Fruit fly (Drosophila melanogaster) whole organism, embryonic: Measurements from ENCODE around the gene dbe.

Experiments used
- Atf-2 ChIP-seq: fragments of 200-800 bp; sonication (Bioruptor generic); optimal IDR thresholded peaks from 2 replicates; lab custom pipeline; 2016; ENCODE audit warnings: missing biosample characterization, missing genetic modification characterization
- CG12391 ChIP-seq: fragments of 200-800 bp; sonication (Bioruptor generic); optimal IDR thresholded peaks from 3 replicates; lab custom pipeline; 2018; ENCODE audit warnings: missing biosample characterization, mild to moderate bottlenecking, missing genetic modification characterization, moderate library complexity
- CG13894 ChIP-seq: fragments of 200-800 bp; sonication (Bioruptor generic); optimal IDR thresholded peaks from 3 replicates; lab custom pipeline; 2018; ENCODE audit warnings: missing biosample characterization, mild to moderate bottlenecking, missing genetic modification characterization, moderate library complexity
- CG14860 ChIP-seq: fragments of 200-800 bp; sonication (Bioruptor generic); IDR thresholded peaks from 3 replicates; pipeline ENCODE4 v1.3.6; 2022; ENCODE audit warnings: missing biosample characterization, missing genetic modification characterization; ENCODE audit not compliant: partially characterized antibody
- CG15269 ChIP-seq: fragments of 200-800 bp; sonication (Bioruptor generic); optimal IDR thresholded peaks from 2 replicates; lab custom pipeline; 2018; ENCODE audit warnings: missing biosample characterization, mild to moderate bottlenecking, missing genetic modification characterization, moderate library complexity
- CG16779 ChIP-seq: fragments of 200-800 bp; sonication (Bioruptor generic); IDR thresholded peaks from 2 replicates; pipeline ENCODE4 v1.3.6; 2022; ENCODE audit warnings: missing biosample characterization, missing genetic modification characterization
- CG17568 ChIP-seq: fragments of 200-800 bp; sonication (Bioruptor generic); optimal IDR thresholded peaks from 2 replicates; lab custom pipeline; 2018; ENCODE audit warnings: missing biosample characterization, mild to moderate bottlenecking, missing genetic modification characterization, moderate library complexity
- CG3065 ChIP-seq: fragments of 200-800 bp; sonication (Bioruptor generic); optimal IDR thresholded peaks from 2 replicates; lab custom pipeline; 2016; ENCODE audit warnings: missing biosample characterization, missing genetic modification characterization
- CG34224 ChIP-seq: fragments of 200-800 bp; sonication (Bioruptor generic); IDR thresholded peaks from 3 replicates; pipeline ENCODE4 v1.3.6; 2022; ENCODE audit warnings: missing biosample characterization, missing genetic modification characterization; ENCODE audit not compliant: partially characterized antibody
- CG3838 ChIP-seq: fragments of 200-800 bp; sonication (Bioruptor generic); optimal IDR thresholded peaks from 3 replicates; lab custom pipeline; 2016; ENCODE audit warnings: missing biosample characterization, missing genetic modification characterization
- CG42726 ChIP-seq: fragments of 200-800 bp; sonication (Bioruptor generic); IDR thresholded peaks from 2 replicates; pipeline ENCODE4 v1.3.6; 2022; ENCODE audit warnings: missing biosample characterization, missing genetic modification characterization; ENCODE audit not compliant: partially characterized antibody
- CG4820 ChIP-seq: fragments of 200-800 bp; sonication (Bioruptor generic); optimal IDR thresholded peaks from 3 replicates; lab custom pipeline; 2016; ENCODE audit warnings: missing biosample characterization, missing genetic modification characterization
- CG6272 ChIP-seq: fragments of 200-800 bp; sonication (Bioruptor generic); IDR thresholded peaks from 2 replicates; pipeline ENCODE4 v1.3.6; 2022; ENCODE audit warnings: missing biosample characterization, missing genetic modification characterization
- CG8359 ChIP-seq: fragments of 200-800 bp; sonication (Bioruptor generic); optimal IDR thresholded peaks from 2 replicates; lab custom pipeline; 2017; ENCODE audit warnings: missing biosample characterization, mild to moderate bottlenecking, missing genetic modification characterization, borderline replicate concordance
- Doc3 ChIP-seq: fragments of 200-800 bp; sonication (Bioruptor generic); IDR thresholded peaks from 3 replicates; pipeline ENCODE4 v1.3.6; 2022; ENCODE audit warnings: missing biosample characterization, missing genetic modification characterization; ENCODE audit not compliant: partially characterized antibody
- E2f1 ChIP-seq: fragments of 200-800 bp; sonication (Bioruptor generic); IDR thresholded peaks from 2 replicates; pipeline ENCODE4 v1.3.6; 2022; ENCODE audit warnings: missing biosample characterization, missing genetic modification characterization
- Ets97D ChIP-seq: fragments of 200-800 bp; sonication (Bioruptor generic); optimal IDR thresholded peaks from 3 replicates; lab custom pipeline; 2016; ENCODE audit warnings: missing biosample characterization, missing genetic modification characterization
- HLH54F ChIP-seq: fragments of 200-800 bp; sonication (Bioruptor generic); optimal IDR thresholded peaks from 3 replicates; lab custom pipeline; 2016; ENCODE audit warnings: missing biosample characterization, missing genetic modification characterization
- Hr39 ChIP-seq: fragments of >200 bp; optimal IDR thresholded peaks from 2 replicates; lab custom pipeline; 2017
- Lhr ChIP-seq: fragments of 200-800 bp; sonication (Bioruptor generic); optimal IDR thresholded peaks from 3 replicates; lab custom pipeline; 2017; ENCODE audit warnings: mild to moderate bottlenecking, missing biosample characterization, missing genetic modification reagents, missing genetic modification characterization
- Opbp ChIP-seq: fragments of 200-800 bp; sonication (Bioruptor generic); IDR thresholded peaks from 3 replicates; pipeline ENCODE4 v1.3.6; 2022; ENCODE audit warnings: missing biosample characterization, missing genetic modification characterization; ENCODE audit not compliant: partially characterized antibody
- Optix ChIP-seq: fragments of 200-800 bp; sonication (Bioruptor generic); IDR thresholded peaks from 3 replicates; pipeline ENCODE4 v1.3.6; 2022; ENCODE audit warnings: missing biosample characterization, missing genetic modification characterization
- Rx ChIP-seq: fragments of 200-800 bp; sonication (Bioruptor generic); IDR thresholded peaks from 2 replicates; pipeline ENCODE4 v1.3.6; 2022; ENCODE audit warnings: missing biosample characterization, missing genetic modification characterization
- Side ChIP-seq: fragments of 200-800 bp; sonication (Bioruptor generic); optimal IDR thresholded peaks from 2 replicates; lab custom pipeline; 2016; ENCODE audit warnings: missing biosample characterization, missing genetic modification characterization
- Sry-δ ChIP-seq: fragments of 200-800 bp; sonication (Bioruptor generic); optimal IDR thresholded peaks from 2 replicates; lab custom pipeline; 2016; ENCODE audit warnings: missing biosample characterization, missing genetic modification characterization
- Vsx1 ChIP-seq: fragments of 200-800 bp; sonication (Bioruptor generic); optimal IDR thresholded peaks from 2 replicates; lab custom pipeline; 2017; ENCODE audit warnings: missing biosample characterization, mild to moderate bottlenecking, missing genetic modification characterization, missing genetic modification reagents
- bsh ChIP-seq, 2 experiments: fragments of 200-800 bp; sonication (Bioruptor generic); optimal IDR thresholded peaks; 2 replicates each; lab custom pipeline; 2017 to 2018; ENCODE audit warnings: mild to moderate bottlenecking in 2 of 2, missing biosample characterization in 2 of 2, missing genetic modification characterization in 2 of 2, moderate library complexity in 1 of 2
- cato ChIP-seq: fragments of 200-800 bp; sonication (Bioruptor generic); optimal IDR thresholded peaks from 2 replicates; lab custom pipeline; 2016; ENCODE audit warnings: missing biosample characterization, missing genetic modification characterization, borderline replicate concordance
- dimm ChIP-seq: fragments of 200-800 bp; sonication (Bioruptor generic); IDR thresholded peaks from 2 replicates; pipeline ENCODE4 v1.3.6; 2022; ENCODE audit warnings: missing biosample characterization, missing genetic modification characterization
- disco-r ChIP-seq: fragments of 200-800 bp; sonication (Bioruptor generic); optimal IDR thresholded peaks from 2 replicates; lab custom pipeline; 2016; ENCODE audit warnings: missing biosample characterization, missing genetic modification characterization
- ewg ChIP-seq: fragments of 200-800 bp; sonication (Bioruptor generic); optimal IDR thresholded peaks from 3 replicates; lab custom pipeline; 2017; ENCODE audit warnings: mild to moderate bottlenecking, missing biosample characterization, missing genetic modification reagents, missing genetic modification characterization
- gce ChIP-seq: fragments of 200-800 bp; sonication (Bioruptor generic); IDR thresholded peaks from 3 replicates; pipeline ENCODE4 v1.3.6; 2022; ENCODE audit warnings: missing biosample characterization, missing genetic modification characterization
- gcm2 ChIP-seq: fragments of 200-800 bp; sonication (Bioruptor generic); optimal IDR thresholded peaks from 2 replicates; lab custom pipeline; 2016; ENCODE audit warnings: missing biosample characterization, missing genetic modification characterization
- gem ChIP-seq: fragments of 200-800 bp; sonication (Bioruptor generic); optimal IDR thresholded peaks from 2 replicates; lab custom pipeline; 2019; ENCODE audit warnings: missing biosample characterization, mild to moderate bottlenecking, missing genetic modification characterization, moderate library complexity
- gro ChIP-seq: fragments of 200-800 bp; sonication (Bioruptor generic); optimal IDR thresholded peaks from 2 replicates; lab custom pipeline; 2016; ENCODE audit warnings: missing biosample characterization, missing genetic modification characterization
- lab ChIP-seq: fragments of 200-800 bp; sonication (Bioruptor generic); optimal IDR thresholded peaks from 3 replicates; lab custom pipeline; 2017; ENCODE audit warnings: missing biosample characterization, missing genetic modification characterization, mild to moderate bottlenecking, moderate library complexity, missing genetic modification reagents
- nmo ChIP-seq: fragments of 200-800 bp; sonication (Bioruptor generic); optimal IDR thresholded peaks from 2 replicates; lab custom pipeline; 2018; ENCODE audit warnings: missing biosample characterization, mild to moderate bottlenecking, missing genetic modification characterization, moderate library complexity
- prd ChIP-seq, 3 experiments: fragments of >200 bp in 2 of 3; fragments of 200-800 bp in 1 of 3; sonication (Bioruptor generic) in 1 of 3; optimal IDR thresholded peaks in 2 of 3; IDR thresholded peaks in 1 of 3; 2 replicates in 2 of 3; 3 replicates in 1 of 3; pipeline versions ENCODE4 v1.3.6 to Lab custom; 2017 to 2022; ENCODE audit warnings: missing biosample characterization in 1 of 3, missing genetic modification characterization in 1 of 3
- rib ChIP-seq: fragments of 200-800 bp; sonication (Bioruptor generic); IDR thresholded peaks from 2 replicates; pipeline ENCODE4 v1.3.6; 2022; ENCODE audit warnings: missing biosample characterization, missing genetic modification characterization
- row ChIP-seq: fragments of 200-800 bp; sonication (Bioruptor generic); IDR thresholded peaks from 3 replicates; pipeline ENCODE4 v1.3.6; 2022; ENCODE audit warnings: missing biosample characterization, missing genetic modification characterization
- salm ChIP-seq: fragments of 200-800 bp; sonication (Bioruptor generic); optimal IDR thresholded peaks from 2 replicates; lab custom pipeline; 2018; ENCODE audit warnings: missing biosample characterization, mild to moderate bottlenecking, missing genetic modification characterization
- sens ChIP-seq: fragments of 200-800 bp; sonication (Bioruptor generic); peaks from one replicate; lab custom pipeline; 2016; ENCODE audit warnings: missing biosample characterization, missing genetic modification characterization
- seq ChIP-seq: fragments of 200-800 bp; sonication (Bioruptor generic); IDR thresholded peaks from 2 replicates; pipeline ENCODE4 v1.3.6; 2022; ENCODE audit warnings: missing biosample characterization, missing genetic modification characterization
- sqz ChIP-seq: fragments of 200-800 bp; sonication (Bioruptor generic); optimal IDR thresholded peaks from 3 replicates; lab custom pipeline; 2018; ENCODE audit warnings: missing biosample characterization, mild to moderate bottlenecking, missing genetic modification characterization
- sug ChIP-seq: fragments of 200-800 bp; optimal IDR thresholded peaks from 2 replicates; lab custom pipeline; 2019; ENCODE audit warnings: missing biosample characterization, mild to moderate bottlenecking, missing genetic modification characterization, moderate library complexity
- tap ChIP-seq: fragments of 200-800 bp; optimal IDR thresholded peaks from 3 replicates; lab custom pipeline; 2019; ENCODE audit warnings: missing biosample characterization, mild to moderate bottlenecking, missing genetic modification characterization, moderate library complexity
- tin ChIP-seq: fragments of 200-800 bp; sonication (Bioruptor generic); optimal IDR thresholded peaks from 3 replicates; lab custom pipeline; 2016; ENCODE audit warnings: missing biosample characterization, missing genetic modification characterization
- ttk ChIP-seq: fragments of 200-800 bp; sonication (Bioruptor generic); IDR thresholded peaks from 2 replicates; pipeline ENCODE4 v2.1.2; 2022; ENCODE audit warnings: missing biosample characterization, missing genetic modification characterization
- vnd ChIP-seq: fragments of 200-800 bp; sonication (Bioruptor generic); IDR thresholded peaks from 3 replicates; pipeline ENCODE4 v1.3.6; 2022; ENCODE audit warnings: missing biosample characterization, missing genetic modification characterization; ENCODE audit not compliant: partially characterized antibody

Gene dbe

DNA sequence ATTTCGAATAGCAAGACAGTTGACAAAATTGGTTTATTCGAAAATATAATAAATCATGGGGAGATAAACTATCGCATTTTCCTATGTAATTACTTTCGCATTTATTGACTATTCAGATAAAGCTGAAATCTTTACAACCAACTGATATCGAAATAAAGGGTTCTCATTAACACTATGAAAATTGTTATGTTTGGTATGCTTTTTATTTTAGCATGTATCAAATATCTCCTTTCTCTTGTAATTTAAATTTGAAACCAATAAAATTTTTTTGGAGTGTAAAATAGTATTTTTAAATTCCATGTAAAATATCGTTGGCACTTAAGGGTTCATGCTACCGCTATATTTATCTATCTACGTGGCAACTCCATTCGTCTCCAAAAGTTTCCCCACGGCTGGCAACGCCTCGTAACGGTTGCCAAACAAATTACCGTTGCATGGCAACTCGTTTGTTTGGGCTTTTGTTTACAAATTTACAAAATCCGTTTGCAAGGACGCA lies 14.6 kb downstream of the dbe start, which contains the start of gene CG13949 (continued):
- TF ChIP-seq CG12391 (tag; lab: Kevin White, UChicago): peak; percentile 81
- TF ChIP-seq sqz (GFP tag; lab: Kevin White, UChicago): no peak
- TF ChIP-seq seq (GFP tag; lab: Robert Waterston, UW): peak; percentile 47; the same call in 1 of the 2 replicates
- TF ChIP-seq gcm2 (GFP tag; lab: Kevin White, UChicago): no peak
- TF ChIP-seq CG8359 (GFP tag; lab: Kevin White, UChicago): no peak
- peak; percentile 85 for TF ChIP-seq lab (GFP tag; lab: Kevin White, UChicago)
- no peak for TF ChIP-seq CG3065 (GFP tag; lab: Kevin White, UChicago)
- peak; percentile 44 for TF ChIP-seq sug
- TF ChIP-seq gro: peak; percentile 79
- TF ChIP-seq tap (tag; lab: Kevin White, UChicago): peak; percentile 28
- TF ChIP-seq Doc3 (GFP tag; lab: Robert Waterston, UW): no peak
- TF ChIP-seq Ets97D (GFP tag; lab: Kevin White, UChicago): peak; percentile 68
- peak; percentile 72 for TF ChIP-seq CG6272 (GFP tag; lab: Robert Waterston, UW)
- peak; percentile 41 for TF ChIP-seq salm (tag; lab: Kevin White, UChicago)
- peak; percentile 59 for TF ChIP-seq nmo
- TF ChIP-seq Lhr (GFP tag; lab: Kevin White, UChicago): peak; percentile 98
- no peak for TF ChIP-seq dimm (GFP tag; lab: Robert Waterston, UW)
- peak; percentile 81 for TF ChIP-seq gem (tag; lab: Kevin White, UChicago)
- peak; percentile 48 for TF ChIP-seq Sry-δ
- TF ChIP-seq CG34224 (GFP tag; lab: Robert Waterston, UW): 0 out of 3 replicates have a peak, but pooled peaks have one; percentile 47
- no peak for TF ChIP-seq CG14860
- TF ChIP-seq ewg: peak; percentile 35
- TF ChIP-seq sens (GFP tag; lab: Kevin White, UChicago): peak; percentile 94
- peak; percentile 80 for TF ChIP-seq ttk (GFP tag; lab: Robert Waterston, UW)
- peak; percentile 69 for TF ChIP-seq row
- peak; percentile 47 for TF ChIP-seq disco-r (GFP tag; lab: Kevin White, UChicago)
- peak in 1 of 2 experiments; percentile 58 for TF ChIP-seq bsh (GFP tag; optimal IDR thresholded peaks at IDR 0.05; lab: Kevin White, UChicago)
- peak; percentile 72 for TF ChIP-seq CG15269 (tag; lab: Kevin White, UChicago)
- no peak for TF ChIP-seq cato (GFP tag; lab: Kevin White, UChicago)
- no peak for TF ChIP-seq prd (optimal IDR thresholded peaks at IDR 0.05; lab: Kevin White, UChicago)
- TF ChIP-seq prd (GFP tag; IDR thresholded peaks at IDR 0.05; lab: Robert Waterston, UW): peak; percentile 80
- peak; percentile 47 for TF ChIP-seq tin (GFP tag; lab: Kevin White, UChicago)
- peak; percentile 17 for TF ChIP-seq CG4820 (GFP tag; lab: Kevin White, UChicago)
- peak; percentile 80 for TF ChIP-seq rib (GFP tag; lab: Robert Waterston, UW)
- TF ChIP-seq CG13894 (tag; lab: Kevin White, UChicago): peak; percentile 63
- no peak for TF ChIP-seq Vsx1 (GFP tag; lab: Kevin White, UChicago)
- peak; percentile 57; the same call in 1 of the 2 replicates for TF ChIP-seq Rx (GFP tag; lab: Robert Waterston, UW)
- no peak for TF ChIP-seq CG3838 (GFP tag; lab: Kevin White, UChicago)
- peak; percentile 47; the same call in 1 of the 2 replicates for TF ChIP-seq CG42726 (GFP tag; lab: Robert Waterston, UW)
- TF ChIP-seq Side (GFP tag; lab: Kevin White, UChicago): peak; percentile 41
- TF ChIP-seq CG16779 (GFP tag; lab: Robert Waterston, UW): peak; percentile 68; the same call in 1 of the 2 replicates
- no peak for TF ChIP-seq vnd (GFP tag; lab: Robert Waterston, UW)
- peak; percentile 57 for TF ChIP-seq HLH54F
- no peak for TF ChIP-seq Hr39 (lab: Kevin White, UChicago)
- TF ChIP-seq Optix (GFP tag; lab: Robert Waterston, UW): no peak
- peak; percentile 33 for TF ChIP-seq Atf-2
- peak; percentile 63 for TF ChIP-seq Opbp (GFP tag; lab: Robert Waterston, UW)
- 0 out of 3 replicates have a peak, but pooled peaks have one; percentile 64 for TF ChIP-seq gce (GFP tag; lab: Robert Waterston, UW)
- TF ChIP-seq CG17568: peak; percentile 55
- peak; percentile 75 for TF ChIP-seq E2f1 (GFP tag; lab: Robert Waterston, UW)
